Worm (Caenorhabditis elegans) whole organism, L4 larva: ENCODE data around the gene dyf-11.

ENCODE experiments used
- mep-1 ChIP-seq: fragments of 150-350 bp; sonication (generic microtip); optimal IDR thresholded peaks from 3 replicates; lab custom pipeline; 2014; ENCODE audit warnings: missing biosample characterization, missing genetic modification characterization
- nhr-25 ChIP-seq: sonication (generic microtip); optimal IDR thresholded peaks from 2 replicates; lab custom pipeline; 2017; ENCODE audit warnings: missing genetic modification characterization, mild to moderate bottlenecking, missing compliant biosample characterization, antibody characterized with exemption, moderate library complexity, borderline replicate concordance; ENCODE audit not compliant: insufficient read depth
- unc-39 ChIP-seq: sonication (generic microtip); optimal IDR thresholded peaks from 2 replicates; lab custom pipeline; 2017; ENCODE audit warnings: missing biosample characterization, missing genetic modification characterization
- ztf-11 ChIP-seq: fragments of 150-350 bp; optimal IDR thresholded peaks from 2 replicates; lab custom pipeline; 2014; ENCODE audit warnings: missing biosample characterization, missing genetic modification characterization

ce11 chrX:779259-779658 is 15.7 kb downstream of the dyf-11 start:
- no peak for TF ChIP-seq nhr-25 (tag; lab: Kevin White, UChicago)
- no peak for TF ChIP-seq unc-39
- TF ChIP-seq ztf-11 (tag; lab: Kevin White, UChicago), result no peak
- no peak for TF ChIP-seq mep-1 (tag; lab: Kevin White, UChicago)
